Worm (Caenorhabditis elegans) whole organism, young adult: ENCODE results near the gene Y116A8A.6.

Experiments
- bed-1 ChIP-seq: fragments of 200-800 bp; sonication (Bioruptor generic); IDR thresholded peaks from 2 replicates; pipeline ENCODE4 v1.3.6; 2022; ENCODE audit warnings: missing genetic modification reagents, missing genetic modification characterization, missing compliant biosample characterization
- let-607 ChIP-seq, 2 experiments: fragments of 200-800 bp in 1 of 2; sonication (Bioruptor generic) in 1 of 2; sonication (generic microtip) in 1 of 2; optimal IDR thresholded peaks; 2 replicates each; lab custom pipeline; 2016 to 2018; ENCODE audit warnings: mild to moderate bottlenecking in 2 of 2, missing compliant biosample characterization in 2 of 2, missing genetic modification characterization in 2 of 2, moderate library complexity in 2 of 2, missing genotype in 1 of 2
- snpc-4 ChIP-seq, 5 experiments: fragments of 150-350 bp in 1 of 5; sonication (generic microtip) in 4 of 5; optimal IDR thresholded peaks; 2 replicates each; lab custom pipeline; 2014 to 2018; ENCODE audit warnings: missing genetic modification characterization in 5 of 5, missing biosample characterization in 3 of 5, antibody characterized with exemption in 2 of 5, mild to moderate bottlenecking in 2 of 5, missing compliant biosample characterization in 2 of 5, missing genotype in 2 of 5, moderate library complexity in 2 of 5, missing genetic modification reagents in 1 of 5
- unc-62 ChIP-seq: fragments of 150-350 bp; optimal IDR thresholded peaks from 2 replicates; lab custom pipeline; 2014; ENCODE audit warnings: missing biosample characterization, missing genetic modification reagents, missing genetic modification characterization

ce11 chrIV:16868900-16869299, 40.3 kb upstream of the Y116A8A.6 start, which contains the start of gene T06A10.106:
- TF ChIP-seq let-607 (tag; optimal IDR thresholded peaks at IDR 0.05; lab: Kevin White, UChicago) (no peak), snpc-4 (GFP tag; optimal IDR thresholded peaks at IDR 0.05; lab: Kevin White, UChicago) (no peak), snpc-4 (tag; optimal IDR thresholded peaks at IDR 0.05; lab: Kevin White, UChicago) (no peak), unc-62 (GFP tag; lab: Kevin White, UChicago) (no peak), bed-1 (GFP tag; lab: Robert Waterston, UW) (no peak)
